Fruit fly (Drosophila melanogaster) whole organism, embryonic: Measurements from ENCODE around the gene Arp6.

ENCODE experiments used
- Adf1 ChIP-seq: fragments of 200-800 bp; sonication (Bioruptor generic); IDR thresholded peaks from 2 replicates; pipeline ENCODE4 v1.3.6; 2022; ENCODE audit warnings: missing biosample characterization, missing genetic modification characterization
- Bgb ChIP-seq: fragments of 200-800 bp; sonication (Bioruptor generic); IDR thresholded peaks from 2 replicates; pipeline ENCODE4 v1.3.6; 2022; ENCODE audit warnings: missing biosample characterization, missing genetic modification characterization; ENCODE audit not compliant: partially characterized antibody
- C15 ChIP-seq: fragments of 200-800 bp; sonication (Bioruptor generic); IDR thresholded peaks from 3 replicates; pipeline ENCODE4 v1.3.6; 2022; ENCODE audit warnings: missing biosample characterization, missing genetic modification characterization
- CG13287 ChIP-seq: fragments of 200-800 bp; sonication (Bioruptor generic); IDR thresholded peaks from 2 replicates; pipeline ENCODE4 v1.3.6; 2022; ENCODE audit warnings: missing biosample characterization, missing genetic modification characterization; ENCODE audit not compliant: partially characterized antibody
- CG14710 ChIP-seq: fragments of 200-800 bp; sonication (Bioruptor generic); optimal IDR thresholded peaks from 3 replicates; lab custom pipeline; 2019; ENCODE audit warnings: missing biosample characterization, mild to moderate bottlenecking, missing genetic modification characterization, moderate library complexity
- CG15514 ChIP-seq: fragments of 200-800 bp; sonication (Bioruptor generic); optimal IDR thresholded peaks from 3 replicates; lab custom pipeline; 2017; ENCODE audit warnings: missing biosample characterization, missing genetic modification characterization, mild to moderate bottlenecking, moderate library complexity, missing genetic modification reagents
- CG1603 ChIP-seq: fragments of 200-800 bp; sonication (Bioruptor generic); optimal IDR thresholded peaks from 2 replicates; lab custom pipeline; 2019; ENCODE audit warnings: missing biosample characterization, mild to moderate bottlenecking, missing genetic modification characterization, moderate library complexity
- CG2116 ChIP-seq: fragments of 200-800 bp; sonication (Bioruptor generic); optimal IDR thresholded peaks from 3 replicates; lab custom pipeline; 2018; ENCODE audit warnings: missing biosample characterization, mild to moderate bottlenecking, missing genetic modification characterization
- CG2712 ChIP-seq: fragments of 200-800 bp; optimal IDR thresholded peaks from 3 replicates; lab custom pipeline; 2019; ENCODE audit warnings: missing biosample characterization, mild to moderate bottlenecking, missing genetic modification characterization, moderate library complexity
- CG2875 ChIP-seq: fragments of 200-800 bp; sonication (Bioruptor generic); optimal IDR thresholded peaks from 2 replicates; lab custom pipeline; 2017; ENCODE audit warnings: missing biosample characterization, mild to moderate bottlenecking, missing genetic modification characterization, missing genetic modification reagents
- CG30020 ChIP-seq: fragments of 200-800 bp; optimal IDR thresholded peaks from 2 replicates; lab custom pipeline; 2019; ENCODE audit warnings: missing biosample characterization, mild to moderate bottlenecking, missing genetic modification characterization, moderate library complexity
- CG34376 ChIP-seq: fragments of 200-800 bp; sonication (Bioruptor generic); optimal IDR thresholded peaks from 2 replicates; lab custom pipeline; 2018; ENCODE audit warnings: missing biosample characterization, mild to moderate bottlenecking, missing genetic modification characterization
- CG3995 ChIP-seq: fragments of 200-800 bp; sonication (Bioruptor generic); optimal IDR thresholded peaks from 3 replicates; lab custom pipeline; 2016; ENCODE audit warnings: missing biosample characterization, missing genetic modification characterization
- CG4404 ChIP-seq: fragments of 200-800 bp; sonication (Bioruptor generic); IDR thresholded peaks from 2 replicates; pipeline ENCODE4 v1.3.6; 2022; ENCODE audit warnings: missing biosample characterization, missing genetic modification characterization
- CG7372 ChIP-seq: fragments of 200-800 bp; sonication (Bioruptor generic); IDR thresholded peaks from 2 replicates; pipeline ENCODE4 v1.3.6; 2022; ENCODE audit warnings: missing biosample characterization, missing genetic modification characterization
- CG7839 ChIP-seq: fragments of 200-800 bp; sonication (Bioruptor generic); optimal IDR thresholded peaks from 3 replicates; lab custom pipeline; 2018; ENCODE audit warnings: missing biosample characterization, mild to moderate bottlenecking, missing genetic modification characterization, moderate library complexity
- CG7987 ChIP-seq: fragments of 200-800 bp; sonication (Bioruptor generic); optimal IDR thresholded peaks from 2 replicates; lab custom pipeline; 2018; ENCODE audit warnings: missing biosample characterization, mild to moderate bottlenecking, missing genetic modification characterization, moderate library complexity
- CG9797 ChIP-seq: fragments of 200-800 bp; sonication (Bioruptor generic); optimal IDR thresholded peaks from 3 replicates; lab custom pipeline; 2018; ENCODE audit warnings: missing biosample characterization, mild to moderate bottlenecking, missing genetic modification characterization
- Dll ChIP-seq: fragments of 200-800 bp; sonication (Bioruptor generic); IDR thresholded peaks from 4 replicates; pipeline ENCODE4 v1.3.6; 2022; ENCODE audit warnings: missing biosample characterization, missing genetic modification characterization; ENCODE audit not compliant: partially characterized antibody
- E2f2 ChIP-seq: fragments of 200-800 bp; sonication (Bioruptor generic); IDR thresholded peaks from 2 replicates; pipeline ENCODE4 v1.3.6; 2022; ENCODE audit warnings: missing biosample characterization, missing genetic modification characterization
- Ets97D ChIP-seq: fragments of 200-800 bp; sonication (Bioruptor generic); optimal IDR thresholded peaks from 3 replicates; lab custom pipeline; 2016; ENCODE audit warnings: missing biosample characterization, missing genetic modification characterization
- Hmr ChIP-seq: fragments of 200-800 bp; sonication (Bioruptor generic); optimal IDR thresholded peaks from 3 replicates; lab custom pipeline; 2017; ENCODE audit warnings: mild to moderate bottlenecking, missing biosample characterization, missing genetic modification reagents, missing genetic modification characterization
- Lhr ChIP-seq: fragments of 200-800 bp; sonication (Bioruptor generic); optimal IDR thresholded peaks from 3 replicates; lab custom pipeline; 2017; ENCODE audit warnings: mild to moderate bottlenecking, missing biosample characterization, missing genetic modification reagents, missing genetic modification characterization
- MBD-R2 ChIP-seq: fragments of 200-800 bp; sonication (Bioruptor generic); IDR thresholded peaks from 2 replicates; pipeline ENCODE4 v1.3.6; 2022; ENCODE audit warnings: missing biosample characterization, missing genetic modification characterization
- Nf-YC ChIP-seq: fragments of 200-800 bp; optimal IDR thresholded peaks from 3 replicates; lab custom pipeline; 2019; ENCODE audit warnings: missing biosample characterization, mild to moderate bottlenecking, missing genetic modification characterization, moderate library complexity
- Opbp ChIP-seq: fragments of 200-800 bp; sonication (Bioruptor generic); IDR thresholded peaks from 3 replicates; pipeline ENCODE4 v1.3.6; 2022; ENCODE audit warnings: missing biosample characterization, missing genetic modification characterization; ENCODE audit not compliant: partially characterized antibody
- Scr ChIP-seq: fragments of 200-800 bp; sonication (Bioruptor generic); IDR thresholded peaks from 2 replicates; pipeline ENCODE4 v1.3.6; 2022; ENCODE audit warnings: missing biosample characterization, missing genetic modification characterization; ENCODE audit not compliant: partially characterized antibody
- Spps ChIP-seq: fragments of 200-800 bp; sonication (Bioruptor generic); optimal IDR thresholded peaks from 2 replicates; lab custom pipeline; 2018; ENCODE audit warnings: missing biosample characterization, mild to moderate bottlenecking, missing genetic modification characterization
- Usf ChIP-seq: fragments of 200-800 bp; sonication (Bioruptor generic); optimal IDR thresholded peaks from 2 replicates; lab custom pipeline; 2017; ENCODE audit warnings: missing genotype, missing biosample characterization, missing genetic modification characterization
- Vsx1 ChIP-seq: fragments of 200-800 bp; sonication (Bioruptor generic); optimal IDR thresholded peaks from 2 replicates; lab custom pipeline; 2017; ENCODE audit warnings: missing biosample characterization, mild to moderate bottlenecking, missing genetic modification characterization, missing genetic modification reagents
- Xbp1 ChIP-seq: fragments of 200-800 bp; sonication (Bioruptor generic); optimal IDR thresholded peaks from 3 replicates; lab custom pipeline; 2016; ENCODE audit warnings: missing biosample characterization, mild to moderate bottlenecking, missing genetic modification characterization
- cas ChIP-seq: fragments of 200-800 bp; sonication (Bioruptor generic); IDR thresholded peaks from 2 replicates; pipeline ENCODE4 v1.3.6; 2022; ENCODE audit warnings: missing biosample characterization, missing genetic modification characterization
- crp ChIP-seq, 2 experiments: fragments of 200-800 bp; sonication (Bioruptor generic); optimal IDR thresholded peaks; 2 replicates in 1 of 2; 3 replicates in 1 of 2; lab custom pipeline; 2017; ENCODE audit warnings: missing biosample characterization in 2 of 2, missing genetic modification characterization in 2 of 2, mild to moderate bottlenecking in 1 of 2, moderate library complexity in 1 of 2
- gfzf ChIP-seq: fragments of 200-800 bp; sonication (Bioruptor generic); optimal IDR thresholded peaks from 2 replicates; lab custom pipeline; 2016; ENCODE audit warnings: missing biosample characterization, mild to moderate bottlenecking, missing genetic modification characterization, moderate library complexity
- knrl ChIP-seq: fragments of 200-800 bp; sonication (Bioruptor generic); IDR thresholded peaks from 3 replicates; pipeline ENCODE4 v1.3.6; 2022; ENCODE audit warnings: missing biosample characterization, missing genetic modification characterization; ENCODE audit not compliant: partially characterized antibody
- mam ChIP-seq: fragments of 200-800 bp; sonication (Bioruptor generic); optimal IDR thresholded peaks from 3 replicates; lab custom pipeline; 2016; ENCODE audit warnings: missing biosample characterization, missing genetic modification characterization
- pan ChIP-seq, 4 experiments: fragments of >200 bp in 3 of 4; fragments of 200-800 bp in 1 of 4; sonication (Bioruptor generic) in 1 of 4; optimal IDR thresholded peaks in 3 of 4; IDR thresholded peaks in 1 of 4; 2 replicates each; pipeline versions ENCODE4 v1.3.6 to Lab custom; 2017 to 2022; ENCODE audit warnings: missing biosample characterization in 2 of 4, missing genetic modification characterization in 2 of 4, mixed read lengths in 1 of 4
- phol ChIP-seq: fragments of 200-800 bp; sonication (Bioruptor generic); optimal IDR thresholded peaks from 3 replicates; lab custom pipeline; 2018; ENCODE audit warnings: missing biosample characterization, mild to moderate bottlenecking, missing genetic modification characterization, moderate library complexity
- sens ChIP-seq: fragments of 200-800 bp; sonication (Bioruptor generic); peaks from one replicate; lab custom pipeline; 2016; ENCODE audit warnings: missing biosample characterization, missing genetic modification characterization
- stwl ChIP-seq: fragments of 200-800 bp; sonication (Bioruptor generic); optimal IDR thresholded peaks from 3 replicates; lab custom pipeline; 2018; ENCODE audit warnings: missing biosample characterization, mild to moderate bottlenecking, missing genetic modification characterization, moderate library complexity
- trem ChIP-seq: fragments of 200-800 bp; optimal IDR thresholded peaks from 3 replicates; lab custom pipeline; 2019; ENCODE audit warnings: missing biosample characterization, mild to moderate bottlenecking, missing genetic modification characterization, moderate library complexity
- wek ChIP-seq: fragments of 200-800 bp; sonication (Bioruptor generic); optimal IDR thresholded peaks from 3 replicates; lab custom pipeline; 2018; ENCODE audit warnings: missing biosample characterization, mild to moderate bottlenecking, missing genetic modification characterization, moderate library complexity
- z ChIP-seq: fragments of 200-800 bp; sonication (Bioruptor generic); IDR thresholded peaks from 3 replicates; pipeline ENCODE4 v1.3.6; 2022; ENCODE audit warnings: missing biosample characterization, missing genetic modification characterization
- zfh1 ChIP-seq: fragments of 200-800 bp; sonication (Bioruptor generic); IDR thresholded peaks from 3 replicates; pipeline ENCODE4 v1.3.6; 2022; ENCODE audit warnings: missing biosample characterization, missing genetic modification characterization

Gene Arp6

dm6 chrX:15748945-15749344 is 12.0 kb upstream of the Arp6 start, which contains the start of gene Mvd (continued):
- TF ChIP-seq CG2712 (peak; percentile 45), mam (GFP tag; lab: Kevin White, UChicago) (peak; percentile 17), Xbp1 (peak; percentile 14), sens (GFP tag; lab: Kevin White, UChicago) (no peak), Spps (tag; lab: Kevin White, UChicago) (no peak), stwl (tag; lab: Kevin White, UChicago) (peak; percentile 44), CG7987 (GFP tag; lab: Kevin White, UChicago) (peak; percentile 19), phol (tag; lab: Kevin White, UChicago) (peak; percentile 60), CG30020 (tag; lab: Kevin White, UChicago) (peak; percentile 39), Dll (GFP tag; lab: Robert Waterston, UW) (0 out of 4 replicates have a peak, but pooled peaks have one; percentile 17), gfzf (peak; percentile 94), Vsx1 (GFP tag; lab: Kevin White, UChicago) (no peak), cas (GFP tag; lab: Robert Waterston, UW) (no peak), z (GFP tag; lab: Robert Waterston, UW) (no peak), CG13287 (GFP tag; lab: Robert Waterston, UW) (peak; percentile 65), Ets97D (GFP tag; lab: Kevin White, UChicago) (peak; percentile 77), CG2116 (peak; percentile 60), CG15514 (GFP tag; lab: Kevin White, UChicago) (peak; percentile 81), wek (peak; percentile 99), CG1603 (tag; lab: Kevin White, UChicago) (peak; percentile 84), CG7839 (tag; lab: Kevin White, UChicago) (no peak), zfh1 (GFP tag; lab: Robert Waterston, UW) (0 out of 3 replicates have a peak, but pooled peaks have one; percentile 21), crp (GFP tag; optimal IDR thresholded peaks at IDR 0.05; lab: Kevin White, UChicago) (peak in 1 of 2 experiments; percentile 52), trem (tag; lab: Kevin White, UChicago) (peak; percentile 48), Opbp (GFP tag; lab: Robert Waterston, UW) (peak; percentile 69), CG2875 (GFP tag; lab: Kevin White, UChicago) (no peak), Nf-YC (tag; lab: Kevin White, UChicago) (no peak), knrl (GFP tag; lab: Robert Waterston, UW) (peak; percentile 10; the same call in 1 of the 3 replicates), CG9797 (peak; percentile 82), CG3995 (GFP tag; lab: Kevin White, UChicago) (peak; percentile 89), CG4404 (GFP tag; lab: Robert Waterston, UW) (no peak), C15 (GFP tag; lab: Robert Waterston, UW) (no peak), CG34376 (GFP tag; lab: Kevin White, UChicago) (peak; percentile 7), Bgb (peak; percentile 51), Lhr (GFP tag; lab: Kevin White, UChicago) (peak; percentile 29), MBD-R2 (peak; percentile 78), CG7372 (GFP tag; lab: Robert Waterston, UW) (no peak), CG14710 (tag; lab: Kevin White, UChicago) (peak; percentile 75), Adf1 (GFP tag; lab: Robert Waterston, UW) (peak; percentile 8; the same call in 1 of the 2 replicates), E2f2 (GFP tag; lab: Robert Waterston, UW) (peak; percentile 58), Hmr (GFP tag; lab: Kevin White, UChicago) (no peak), pan (optimal IDR thresholded peaks at IDR 0.05; lab: Kevin White, UChicago) (no peak), pan (GFP tag; optimal IDR thresholded peaks at IDR 0.05 in 1 of 2, IDR thresholded peaks at IDR 0.05 in 1 of 2) (no peak), Usf (no peak), Scr (GFP tag; lab: Robert Waterston, UW) (0 out of 2 replicates have a peak, but pooled peaks have one; percentile 15)
